Worm (Caenorhabditis elegans): Measurements from ENCODE around the gene E02C12.6.
A peak's percentile ranks its signal among the peaks of the same experiment; 100 is the strongest.

The E02C12.6 gene

ce11 chrV:9356345-9356744, 14.5 kb downstream of the E02C12.6 start, which contains the start of gene ttr-49:
TSS of gene ttr-49 (minus strand) at chrV:9356515.
- peak; percentile 30 for TF ChIP-seq pqm-1 (tag; optimal IDR thresholded peaks at IDR 0.05)
- TF ChIP-seq T26A8.4 (GFP tag; IDR thresholded peaks at IDR 0.05) = no peak
- TF ChIP-seq dve-1 (tag; optimal IDR thresholded peaks at IDR 0.05; ENCODE audit: insufficient read depth) = peak; percentile 27
- TF ChIP-seq lin-39 (tag; optimal IDR thresholded peaks at IDR 0.05) = no peak
- 0 out of 2 replicates have a peak, but pooled peaks have one; percentile 22 for TF ChIP-seq dmd-6 (GFP tag; IDR thresholded peaks at IDR 0.05)
- TF ChIP-seq daf-16 (GFP tag; optimal IDR thresholded peaks at IDR 0.05) = no peak
- peak; percentile 73 for TF ChIP-seq daf-16 (tag; optimal IDR thresholded peaks at IDR 0.05)

ce11 chrV:9355371-9355770, 15.5 kb downstream of the E02C12.6 start, which contains the start of gene ttr-40:
TSS of gene ttr-40 (minus strand) at chrV:9355471.
- no peak for TF ChIP-seq dve-1 (tag; optimal IDR thresholded peaks at IDR 0.05; ENCODE audit: insufficient read depth)
- no peak for TF ChIP-seq madf-9 (GFP tag; conservative IDR thresholded peaks at IDR 0.05)
- no peak for TF ChIP-seq mdl-1 (tag; optimal IDR thresholded peaks at IDR 0.05)
- no peak for TF ChIP-seq rbr-2 (tag; optimal IDR thresholded peaks at IDR 0.05)
- TF ChIP-seq ZK546.5 (tag; optimal IDR thresholded peaks at IDR 0.05) = no peak
- no peak for TF ChIP-seq F10B5.3 (tag; optimal IDR thresholded peaks at IDR 0.05)
- no peak for TF ChIP-seq Y105C5A.15 (GFP tag; IDR thresholded peaks at IDR 0.05)
- TF ChIP-seq F49E8.2 (tag; optimal IDR thresholded peaks at IDR 0.05; ENCODE audit: borderline replicate concordance) = no peak
- TF ChIP-seq dmd-8 (GFP tag; IDR thresholded peaks at IDR 0.05) = no peak
- no peak for TF ChIP-seq hlh-11 (tag; optimal IDR thresholded peaks at IDR 0.05)
- no peak for TF ChIP-seq vab-7 (GFP tag; IDR thresholded peaks at IDR 0.05)
- no peak for TF ChIP-seq sdz-12 (GFP tag; optimal IDR thresholded peaks at IDR 0.05)
- no peak for TF ChIP-seq php-3 (GFP tag; IDR thresholded peaks at IDR 0.05)
- no peak for TF ChIP-seq tra-1 (GFP tag; IDR thresholded peaks at IDR 0.05)
- no peak for TF ChIP-seq ZK337.2 (GFP tag; IDR thresholded peaks at IDR 0.05)
- TF ChIP-seq nhr-11 (tag; optimal IDR thresholded peaks at IDR 0.05) = no peak

- TF ChIP-seq nhr-42 (GFP tag; IDR thresholded peaks at IDR 0.05) (no peak), unc-39 (tag; optimal IDR thresholded peaks at IDR 0.05) (no peak), cey-2 (tag; optimal IDR thresholded peaks at IDR 0.05; ENCODE audit: borderline replicate concordance, insufficient read depth) (no peak), Y75B8A.6 (GFP tag; IDR thresholded peaks at IDR 0.05) (no peak), egl-27 (tag; optimal IDR thresholded peaks at IDR 0.05) (no peak), nhr-28 (tag; optimal IDR thresholded peaks at IDR 0.05) (no peak), lin-29 (GFP tag; IDR thresholded peaks at IDR 0.05) (no peak), vab-7 (GFP tag; IDR thresholded peaks at IDR 0.05) (no peak), lin-15B (tag; optimal IDR thresholded peaks at IDR 0.05) (no peak), Y48G9A.11 (GFP tag; IDR thresholded peaks at IDR 0.05) (no peak), php-3 (GFP tag; IDR thresholded peaks at IDR 0.05) (no peak), sdz-12 (GFP tag; optimal IDR thresholded peaks at IDR 0.05) (no peak), mxl-3 (GFP tag; optimal IDR thresholded peaks at IDR 0.05) (no peak)
These were observed 17.9 kb downstream of the E02C12.6 start, which contains the start of gene srx-46 for ce11 chrV:9352947-9353346. TSS of gene srx-46 (plus strand) at chrV:9353247.

ce11 chrV:9349687-9350086, 21.2 kb downstream of the E02C12.6 start, which contains the start of gene srx-47:
TSS of gene srx-47 (plus strand) at chrV:9349987.
- no peak for TF ChIP-seq lin-1 (GFP tag; IDR thresholded peaks at IDR 0.05)
- no peak for TF ChIP-seq fos-1 (tag; optimal IDR thresholded peaks at IDR 0.05)
- no peak for TF ChIP-seq mep-1 (tag; optimal IDR thresholded peaks at IDR 0.05)

ce11 chrV:9346804-9347203, 24.1 kb downstream of the E02C12.6 start, which contains the start of the genes K07B1.7 and try-5:
TSS of gene K07B1.7 (minus strand) at chrV:9346962.
TSS of gene try-5 (plus strand) at chrV:9347044.
- TF ChIP-seq mes-2 (tag; optimal IDR thresholded peaks at IDR 0.05; ENCODE audit: poor library complexity, severe bottlenecking) (no peak), dpl-1 (GFP tag; optimal IDR thresholded peaks at IDR 0.05) (peak; percentile 95), zag-1 (tag; optimal IDR thresholded peaks at IDR 0.05) (no peak), lin-15B (tag; optimal IDR thresholded peaks at IDR 0.05) (no peak), mdl-1 (tag; optimal IDR thresholded peaks at IDR 0.05) (no peak), nhr-42 (GFP tag; IDR thresholded peaks at IDR 0.05) (no peak), nhr-41 (GFP tag; IDR thresholded peaks at IDR 0.05) (no peak), daf-16 (GFP tag; optimal IDR thresholded peaks at IDR 0.05) (no peak), daf-16 (tag; optimal IDR thresholded peaks at IDR 0.05) (peak; percentile 37), madf-5 (GFP tag; IDR thresholded peaks at IDR 0.05) (no peak), tag-97 (GFP tag; IDR thresholded peaks at IDR 0.05) (no peak), vab-7 (GFP tag; IDR thresholded peaks at IDR 0.05) (no peak), snpc-4 (tag; optimal IDR thresholded peaks at IDR 0.05) (no peak), nhr-11 (tag; optimal IDR thresholded peaks at IDR 0.05) (no peak), ceh-44 (GFP tag; IDR thresholded peaks at IDR 0.05) (no peak), Y48G9A.11 (GFP tag; IDR thresholded peaks at IDR 0.05) (peak; percentile 93), mxl-3 (GFP tag; optimal IDR thresholded peaks at IDR 0.05) (no peak), ZK546.5 (tag; optimal IDR thresholded peaks at IDR 0.05) (no peak), dve-1 (tag; optimal IDR thresholded peaks at IDR 0.05; ENCODE audit: insufficient read depth) (peak; percentile 30)
